Worm (Caenorhabditis elegans) whole organism, late embryonic: ENCODE results near the gene sre-53.

Experiments
- F13H6.1 ChIP-seq: sonication (generic microtip); optimal IDR thresholded peaks from 2 replicates; lab custom pipeline; 2016; ENCODE audit warnings: missing genetic modification characterization, missing compliant biosample characterization
- ama-1 ChIP-seq: fragments of 150-350 bp; optimal IDR thresholded peaks from 2 replicates; lab custom pipeline; 2014
- dmd-4 ChIP-seq: sonication (generic microtip); optimal IDR thresholded peaks from 2 replicates; lab custom pipeline; 2016; ENCODE audit warnings: borderline replicate concordance, missing genetic modification characterization, missing compliant biosample characterization
- elt-2 ChIP-seq: sonication (generic microtip); optimal IDR thresholded peaks from 2 replicates; lab custom pipeline; 2016; ENCODE audit warnings: missing genetic modification reagents, missing genetic modification characterization, missing compliant biosample characterization
- eyg-1 ChIP-seq: sonication (generic microtip); optimal IDR thresholded peaks from 2 replicates; lab custom pipeline; 2016; ENCODE audit warnings: missing genotype, missing genetic modification characterization, missing compliant biosample characterization
- fkh-10 ChIP-seq: fragments of 150-350 bp; optimal IDR thresholded peaks from 2 replicates; lab custom pipeline; 2014; ENCODE audit warnings: missing biosample characterization, missing genetic modification reagents, missing genetic modification characterization
- fkh-6 ChIP-seq: sonication (generic microtip); optimal IDR thresholded peaks from 2 replicates; lab custom pipeline; 2016; ENCODE audit warnings: missing genetic modification characterization, missing compliant biosample characterization
- lin-11 ChIP-seq: fragments of 200-800 bp; sonication (Bioruptor generic); optimal IDR thresholded peaks from 2 replicates; lab custom pipeline; 2018; ENCODE audit warnings: mild to moderate bottlenecking, missing genetic modification characterization, missing compliant biosample characterization
- pha-4 ChIP-seq: fragments of 150-350 bp; optimal IDR thresholded peaks from 2 replicates; lab custom pipeline; 2018; ENCODE audit warnings: missing biosample characterization, missing genetic modification reagents, missing genetic modification characterization
- unc-42 ChIP-seq: sonication (generic microtip); optimal IDR thresholded peaks from 2 replicates; lab custom pipeline; 2016; ENCODE audit warnings: missing genotype, missing genetic modification characterization, missing compliant biosample characterization

DNA sequence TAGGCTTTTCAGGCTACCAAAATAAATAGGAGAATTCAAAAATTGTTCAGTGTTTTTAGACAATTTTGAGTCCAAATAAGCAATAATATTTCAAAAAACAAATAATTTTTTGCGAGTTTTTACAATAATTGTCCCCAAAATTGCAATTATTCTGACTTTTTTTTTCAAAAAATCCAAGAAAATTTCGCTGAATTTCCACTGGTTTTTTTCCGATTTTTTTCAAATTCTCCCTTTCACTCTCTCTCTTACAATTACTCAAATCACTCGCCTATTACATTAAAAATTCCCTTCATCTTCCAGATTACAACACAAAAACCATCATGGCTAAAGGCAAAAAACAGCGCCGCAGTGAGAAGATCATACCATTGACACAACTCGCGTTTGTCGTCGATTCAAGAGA lies 34.1 kb downstream of the sre-53 start, which contains the start of gene Y57A10A.31:
- TF ChIP-seq pha-4 = no peak
- TF ChIP-seq fkh-6 (tag; lab: Kevin White, UChicago) = no peak
- TF ChIP-seq dmd-4 (tag; lab: Kevin White, UChicago) = no peak
- no peak for TF ChIP-seq fkh-10 (GFP tag; lab: Kevin White, UChicago)
- TF ChIP-seq unc-42 = no peak
- no peak for TF ChIP-seq F13H6.1 (tag; lab: Kevin White, UChicago)
- no peak for TF ChIP-seq elt-2
- no peak for TF ChIP-seq lin-11 (tag; lab: Kevin White, UChicago)
- no peak for TF ChIP-seq eyg-1
- no peak for TF ChIP-seq ama-1 (lab: Kevin White, UChicago)
